Worm (Caenorhabditis elegans): ENCODE data around the gene ZK1320.2.
A peak's percentile ranks its signal among the peaks of the same experiment; 100 is the strongest.

The ZK1320.2 gene

DNA sequence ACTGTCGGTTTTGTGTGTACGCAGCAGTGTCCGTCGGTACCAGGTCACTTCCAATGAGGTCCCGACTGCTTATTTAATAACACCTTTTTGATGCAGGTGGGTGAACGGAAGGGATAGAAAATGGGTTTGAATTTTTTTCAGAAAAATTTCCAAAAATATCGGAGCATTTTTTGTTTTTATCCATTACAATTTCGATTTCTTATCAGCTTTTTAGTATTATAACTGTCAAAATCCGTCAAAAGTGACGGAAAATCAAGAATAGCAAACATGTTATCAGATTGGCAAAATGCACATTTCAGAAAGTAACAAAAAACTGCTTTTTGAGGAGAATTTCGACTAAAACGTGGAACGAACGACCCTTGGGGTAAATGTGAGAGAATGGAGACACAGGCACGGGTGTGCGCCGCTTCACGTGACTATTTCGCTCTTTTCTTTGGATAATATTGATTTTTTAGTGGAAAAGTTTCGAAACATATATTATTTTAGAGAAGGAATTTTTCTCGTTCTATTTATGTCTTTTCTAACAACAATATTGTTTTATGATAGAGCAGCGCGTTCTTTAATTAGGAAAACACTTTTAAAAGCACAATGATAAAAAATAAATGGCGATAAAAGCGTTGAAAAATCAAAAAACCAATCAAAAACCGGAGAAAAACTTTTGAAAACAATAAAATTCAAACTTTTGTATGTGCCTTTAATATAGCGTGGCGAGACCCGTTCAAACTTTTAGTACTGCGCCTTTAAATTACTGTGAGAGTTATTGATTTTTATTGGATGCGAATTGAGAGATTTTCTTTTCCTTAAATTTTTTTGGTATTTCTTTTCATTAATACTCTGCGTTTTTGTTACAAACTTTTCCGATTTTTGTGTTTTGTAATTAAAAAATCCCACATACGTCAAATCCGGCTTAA lies 11.6 kb downstream of the ZK1320.2 start, which contains the start of gene sqv-8:
TSS of gene sqv-8 (plus strand) at position 51 of the 911 bp plus-strand sequence.
- TF ChIP-seq K09A11.1 (tag; optimal IDR thresholded peaks at IDR 0.05; ENCODE audit: insufficient read depth) (no peak), pha-4 (tag; optimal IDR thresholded peaks at IDR 0.05) (no peak), ceh-48 (tag; optimal IDR thresholded peaks at IDR 0.05) (peak; percentile 46), elt-2 (tag; optimal IDR thresholded peaks at IDR 0.05) (no peak), T23F11.4 (GFP tag; optimal IDR thresholded peaks at IDR 0.05) (no peak), ceh-34 (tag; optimal IDR thresholded peaks at IDR 0.05) (no peak), C08G9.2 (tag; optimal IDR thresholded peaks at IDR 0.05) (no peak), K02D7.2 (tag; optimal IDR thresholded peaks at IDR 0.05) (no peak), C38D4.7 (GFP tag; optimal IDR thresholded peaks at IDR 0.05) (no peak), dve-1 (tag; optimal IDR thresholded peaks at IDR 0.05) (no peak), ttx-3 (tag; optimal IDR thresholded peaks at IDR 0.05) (no peak), mec-3 (tag; optimal IDR thresholded peaks at IDR 0.05; ENCODE audit: borderline replicate concordance) (no peak), hlh-13 (GFP tag; optimal IDR thresholded peaks at IDR 0.05) (no peak), ceh-31 (tag; optimal IDR thresholded peaks at IDR 0.05) (no peak), ceh-24 (tag; optimal IDR thresholded peaks at IDR 0.05) (no peak), hlh-30 (tag; optimal IDR thresholded peaks at IDR 0.05; ENCODE audit: insufficient read depth) (peak; percentile 87), ceh-14 (tag; optimal IDR thresholded peaks at IDR 0.05) (no peak)

ce11 chrII:9646122-9646555 lies 12.7 kb downstream of the ZK1320.2 start:
- TF ChIP-seq C08G9.2 (tag; optimal IDR thresholded peaks at IDR 0.05) (peak; percentile 47), gmeb-2 (tag; optimal IDR thresholded peaks at IDR 0.05) (no peak), tbx-2 (tag; optimal IDR thresholded peaks at IDR 0.05) (peak; percentile 66), sox-2 (GFP tag; IDR thresholded peaks at IDR 0.05) (no peak), sox-4 (tag; optimal IDR thresholded peaks at IDR 0.05) (no peak), ref-2 (tag; optimal IDR thresholded peaks at IDR 0.05) (peak; percentile 72), ahr-1 (tag; optimal IDR thresholded peaks at IDR 0.05) (no peak), hlh-15 (tag; optimal IDR thresholded peaks at IDR 0.05) (no peak), ceh-48 (tag; optimal IDR thresholded peaks at IDR 0.05) (peak; percentile 80), ceh-19 (GFP tag; optimal IDR thresholded peaks at IDR 0.05) (no peak), T23F11.4 (GFP tag; optimal IDR thresholded peaks at IDR 0.05) (no peak), fax-1 (tag; optimal IDR thresholded peaks at IDR 0.05) (no peak), sdc-2 (tag; optimal IDR thresholded peaks at IDR 0.05) (peak; percentile 13), pax-1 (tag; optimal IDR thresholded peaks at IDR 0.05) (no peak), ceh-31 (tag; optimal IDR thresholded peaks at IDR 0.05) (peak; percentile 87), madf-2 (tag; optimal IDR thresholded peaks at IDR 0.05) (no peak), dve-1 (tag; optimal IDR thresholded peaks at IDR 0.05) (peak; percentile 32), tbx-7 (tag; optimal IDR thresholded peaks at IDR 0.05) (no peak), pag-3 (tag; optimal IDR thresholded peaks at IDR 0.05; ENCODE audit: borderline replicate concordance) (no peak), unc-86 (tag; optimal IDR thresholded peaks at IDR 0.05) (no peak), elt-2 (tag; optimal IDR thresholded peaks at IDR 0.05) (no peak), ama-1 (optimal IDR thresholded peaks at IDR 0.05) (no peak), ceh-24 (tag; optimal IDR thresholded peaks at IDR 0.05) (no peak), ztf-16 (tag; optimal IDR thresholded peaks at IDR 0.05) (no peak), pqm-1 (tag; optimal IDR thresholded peaks at IDR 0.05) (no peak), eyg-1 (tag; optimal IDR thresholded peaks at IDR 0.05) (no peak), pha-2 (tag; optimal IDR thresholded peaks at IDR 0.05) (peak; percentile 3), lim-6 (tag; optimal IDR thresholded peaks at IDR 0.05) (no peak), hlh-30 (tag; optimal IDR thresholded peaks at IDR 0.05; ENCODE audit: insufficient read depth) (peak; percentile 85), unc-42 (tag; optimal IDR thresholded peaks at IDR 0.05) (peak; percentile 19), ceh-6 (GFP tag; optimal IDR thresholded peaks at IDR 0.05) (peak; percentile 37), zip-5 (tag; optimal IDR thresholded peaks at IDR 0.05) (no peak), unc-55 (GFP tag; optimal IDR thresholded peaks at IDR 0.05) (peak; percentile 77), ceh-34 (tag; optimal IDR thresholded peaks at IDR 0.05) (peak; percentile 76), ceh-9 (tag; optimal IDR thresholded peaks at IDR 0.05) (no peak), pat-9 (tag; optimal IDR thresholded peaks at IDR 0.05) (no peak), ceh-14 (tag; optimal IDR thresholded peaks at IDR 0.05) (peak; percentile 47), syd-9 (tag; optimal IDR thresholded peaks at IDR 0.05) (peak; percentile 46), pha-4 (tag; optimal IDR thresholded peaks at IDR 0.05) (no peak), odd-2 (tag; optimal IDR thresholded peaks at IDR 0.05) (no peak), mec-3 (tag; optimal IDR thresholded peaks at IDR 0.05; ENCODE audit: borderline replicate concordance) (no peak), ceh-30 (tag; optimal IDR thresholded peaks at IDR 0.05) (peak; percentile 58)
